Worm (Caenorhabditis elegans) whole organism, L3 larva: ENCODE data around the gene flp-4.

Source experiments
- R02D3.7 ChIP-seq: fragments of 150-350 bp; optimal IDR thresholded peaks from 2 replicates; lab custom pipeline; 2014; ENCODE audit warnings: missing biosample characterization, missing genetic modification characterization
- aly-2 ChIP-seq: fragments of 150-350 bp; optimal IDR thresholded peaks from 2 replicates; lab custom pipeline; 2014; ENCODE audit warnings: missing biosample characterization, missing genetic modification characterization
- ama-1 ChIP-seq: fragments of 150-350 bp; optimal IDR thresholded peaks from 2 replicates; lab custom pipeline; 2018
- ceh-16 ChIP-seq: sonication (generic microtip); optimal IDR thresholded peaks from 2 replicates; lab custom pipeline; 2017; ENCODE audit warnings: missing biosample characterization, missing genetic modification characterization
- ceh-82 ChIP-seq: fragments of 150-350 bp; optimal IDR thresholded peaks from 2 replicates; lab custom pipeline; 2014; ENCODE audit warnings: missing biosample characterization, missing genetic modification characterization
- ceh-9 ChIP-seq: sonication (generic microtip); optimal IDR thresholded peaks from 2 replicates; lab custom pipeline; 2018; ENCODE audit warnings: missing biosample characterization, missing genetic modification characterization
- egl-27 ChIP-seq: sonication (generic microtip); optimal IDR thresholded peaks from 4 replicates; lab custom pipeline; 2017; ENCODE audit warnings: missing biosample characterization, missing genetic modification reagents, missing genetic modification characterization
- egl-5 ChIP-seq: fragments of 150-350 bp; optimal IDR thresholded peaks from 2 replicates; lab custom pipeline; 2017; ENCODE audit warnings: missing biosample characterization, missing genetic modification reagents, missing genetic modification characterization, inconsistent platforms
- elt-2 ChIP-seq: sonication (generic microtip); optimal IDR thresholded peaks from 2 replicates; lab custom pipeline; 2016; ENCODE audit warnings: missing genetic modification reagents, mild to moderate bottlenecking, missing genetic modification characterization, missing compliant biosample characterization
- elt-3 ChIP-seq, 3 experiments: fragments of 150-350 bp in 1 of 3; sonication (generic microtip) in 2 of 3; optimal IDR thresholded peaks; 2 replicates in 2 of 3; 4 replicates in 1 of 3; lab custom pipeline; 2014 to 2017; ENCODE audit warnings: missing biosample characterization in 3 of 3, missing genetic modification characterization in 3 of 3
- eor-1 ChIP-seq, 2 experiments: fragments of 150-350 bp; optimal IDR thresholded peaks; 2 replicates each; lab custom pipeline; 2014 to 2018; ENCODE audit warnings: missing biosample characterization in 2 of 2, missing genetic modification characterization in 2 of 2
- fkh-10 ChIP-seq: sonication (generic microtip); optimal IDR thresholded peaks from 2 replicates; lab custom pipeline; 2017; ENCODE audit warnings: missing biosample characterization, missing genetic modification reagents, missing genetic modification characterization
- fos-1 ChIP-seq: fragments of 150-350 bp; optimal IDR thresholded peaks from 2 replicates; lab custom pipeline; 2014; ENCODE audit warnings: missing biosample characterization, missing genetic modification characterization
- hmg-11 ChIP-seq: sonication (generic microtip); optimal IDR thresholded peaks from 2 replicates; lab custom pipeline; 2016; ENCODE audit warnings: missing genetic modification characterization, missing compliant biosample characterization
- jun-1 ChIP-seq: fragments of 150-350 bp; optimal IDR thresholded peaks from 2 replicates; lab custom pipeline; 2014; ENCODE audit warnings: missing biosample characterization, missing genetic modification reagents, missing genetic modification characterization
- lin-39 ChIP-seq: fragments of 150-350 bp; optimal IDR thresholded peaks from 2 replicates; lab custom pipeline; 2018; ENCODE audit warnings: missing biosample characterization, missing genetic modification reagents, missing genetic modification characterization
- lsy-12 ChIP-seq: sonication (generic microtip); optimal IDR thresholded peaks from 2 replicates; lab custom pipeline; 2016; ENCODE audit warnings: mild to moderate bottlenecking, missing genetic modification characterization, missing compliant biosample characterization
- mdl-1 ChIP-seq: fragments of 150-350 bp; optimal IDR thresholded peaks from 2 replicates; lab custom pipeline; 2014; ENCODE audit warnings: missing biosample characterization, missing genetic modification characterization
- mml-1 ChIP-seq: fragments of 150-350 bp; sonication (generic microtip); optimal IDR thresholded peaks from 3 replicates; lab custom pipeline; 2014; ENCODE audit warnings: missing biosample characterization, missing genetic modification characterization
- nfya-1 ChIP-seq: sonication (generic microtip); optimal IDR thresholded peaks from 2 replicates; lab custom pipeline; 2017; ENCODE audit warnings: missing genetic modification characterization, mild to moderate bottlenecking, missing compliant biosample characterization, antibody characterized with exemption, moderate library complexity; ENCODE audit not compliant: insufficient read depth
- nhr-11 ChIP-seq: fragments of 150-350 bp; optimal IDR thresholded peaks from 2 replicates; lab custom pipeline; 2014; ENCODE audit warnings: missing biosample characterization, missing genetic modification characterization
- nhr-12 ChIP-seq: fragments of 150-350 bp; optimal IDR thresholded peaks from 2 replicates; lab custom pipeline; 2014; ENCODE audit warnings: missing biosample characterization, missing genetic modification characterization
- nhr-23 ChIP-seq: fragments of 150-350 bp; optimal IDR thresholded peaks from 2 replicates; lab custom pipeline; 2014; ENCODE audit warnings: missing biosample characterization, missing genetic modification reagents, missing genetic modification characterization
- nhr-237 ChIP-seq: fragments of 150-350 bp; optimal IDR thresholded peaks from 2 replicates; lab custom pipeline; 2014; ENCODE audit warnings: missing biosample characterization, missing genetic modification characterization
- nhr-25 ChIP-seq: sonication (generic microtip); optimal IDR thresholded peaks from 2 replicates; lab custom pipeline; 2017; ENCODE audit warnings: missing biosample characterization, missing genetic modification characterization
- nhr-28 ChIP-seq: fragments of 150-350 bp; optimal IDR thresholded peaks from 2 replicates; lab custom pipeline; 2014; ENCODE audit warnings: missing biosample characterization, missing genetic modification characterization
- nhr-67 ChIP-seq: fragments of 150-350 bp; optimal IDR thresholded peaks from 2 replicates; lab custom pipeline; 2014; ENCODE audit warnings: missing biosample characterization, missing genetic modification characterization
- nhr-76 ChIP-seq: fragments of 150-350 bp; sonication (generic microtip); optimal IDR thresholded peaks from 5 replicates; lab custom pipeline; 2014; ENCODE audit warnings: missing biosample characterization, missing genetic modification characterization
- nhr-77 ChIP-seq: fragments of 150-350 bp; optimal IDR thresholded peaks from 2 replicates; lab custom pipeline; 2014; ENCODE audit warnings: missing biosample characterization, missing genetic modification characterization
- pha-4 ChIP-seq: fragments of 150-350 bp; optimal IDR thresholded peaks from 2 replicates; lab custom pipeline; 2014; ENCODE audit warnings: missing biosample characterization, missing genetic modification reagents, missing genetic modification characterization
- skn-1 ChIP-seq: fragments of 150-350 bp; optimal IDR thresholded peaks from 2 replicates; lab custom pipeline; 2014; ENCODE audit warnings: missing biosample characterization, missing genetic modification characterization
- snpc-4 ChIP-seq: fragments of 150-350 bp; optimal IDR thresholded peaks from 2 replicates; lab custom pipeline; 2014; ENCODE audit warnings: missing biosample characterization, missing genetic modification characterization
- tbx-2 ChIP-seq: sonication (generic microtip); optimal IDR thresholded peaks from 2 replicates; lab custom pipeline; 2016; ENCODE audit warnings: mild to moderate bottlenecking, missing genetic modification characterization, missing compliant biosample characterization
- unc-39 ChIP-seq: sonication (generic microtip); optimal IDR thresholded peaks from 4 replicates; lab custom pipeline; 2017; ENCODE audit warnings: missing biosample characterization, missing genetic modification characterization
- zag-1 ChIP-seq: fragments of 150-350 bp; optimal IDR thresholded peaks from 2 replicates; lab custom pipeline; 2014; ENCODE audit warnings: missing biosample characterization, missing genetic modification characterization
- ztf-11 ChIP-seq: fragments of 150-350 bp; optimal IDR thresholded peaks from 2 replicates; lab custom pipeline; 2014; ENCODE audit warnings: missing biosample characterization, missing genetic modification characterization

flp-4 gene

ce11 chrII:10067817-10068216 lies 19.1 kb downstream of the flp-4 start, which contains the start of gene die-1:
die-1 (minus strand) TSS chrII:10067917.
- TF ChIP-seq ceh-82 (tag; lab: Kevin White, UChicago) = no peak
- TF ChIP-seq hmg-11 = no peak
- TF ChIP-seq aly-2 (tag; lab: Kevin White, UChicago) = no peak
- no peak for TF ChIP-seq ztf-11 (tag; lab: Kevin White, UChicago)
- TF ChIP-seq egl-27 (tag; lab: Kevin White, UChicago) = no peak
- no peak for TF ChIP-seq nhr-12 (tag; lab: Kevin White, UChicago)
- no peak for TF ChIP-seq nhr-11 (tag; lab: Kevin White, UChicago)
- no peak for TF ChIP-seq nhr-237
- TF ChIP-seq elt-2 (tag; lab: Kevin White, UChicago) = no peak
- TF ChIP-seq nfya-1 (tag; lab: Kevin White, UChicago) = no peak
- TF ChIP-seq ceh-9 (tag; lab: Kevin White, UChicago) = no peak
- TF ChIP-seq ama-1 (lab: Kevin White, UChicago) = no peak
- no peak for TF ChIP-seq mml-1
- TF ChIP-seq unc-39 = no peak
- no peak for TF ChIP-seq jun-1 (tag; lab: Kevin White, UChicago)
- no peak for TF ChIP-seq pha-4 (tag; lab: Kevin White, UChicago)
- no peak for TF ChIP-seq nhr-77 (tag; lab: Kevin White, UChicago)
- TF ChIP-seq nhr-76 (tag; lab: Kevin White, UChicago) = no peak
- no peak for TF ChIP-seq eor-1 (tag; optimal IDR thresholded peaks at IDR 0.05; lab: Kevin White, UChicago)
- no peak for TF ChIP-seq nhr-67 (tag; lab: Kevin White, UChicago)

ce11 chrII:10073986-10074385 lies 25.3 kb downstream of the flp-4 start:
- TF ChIP-seq nhr-25 = no peak
- peak in 2 of 3 experiments; percentile 71 to 92 for TF ChIP-seq elt-3 (tag; optimal IDR thresholded peaks at IDR 0.05; lab: Kevin White, UChicago)

ce11 chrII:10075794-10076193 lies 27.1 kb downstream of the flp-4 start:
- no peak for TF ChIP-seq nhr-25
- TF ChIP-seq aly-2 (tag; lab: Kevin White, UChicago) = no peak
- peak; percentile 84 for TF ChIP-seq pha-4 (tag; lab: Kevin White, UChicago)
- TF ChIP-seq lin-39 (tag; lab: Kevin White, UChicago) = no peak
- no peak for TF ChIP-seq nhr-28 (tag; lab: Kevin White, UChicago)

ce11 chrII:10084482-10084881 lies 35.8 kb downstream of the flp-4 start:
- TF ChIP-seq elt-3 (tag; optimal IDR thresholded peaks at IDR 0.05; lab: Kevin White, UChicago) (no peak), fkh-10 (GFP tag; lab: Kevin White, UChicago) (no peak), egl-5 (tag; lab: Kevin White, UChicago) (no peak), snpc-4 (tag; lab: Kevin White, UChicago) (no peak), ceh-9 (tag; lab: Kevin White, UChicago) (no peak), nhr-76 (tag; lab: Kevin White, UChicago) (no peak), mml-1 (no peak), tbx-2 (tag; lab: Kevin White, UChicago) (no peak), egl-27 (tag; lab: Kevin White, UChicago) (no peak), nhr-23 (tag; lab: Kevin White, UChicago) (no peak), ceh-82 (tag; lab: Kevin White, UChicago) (no peak), lsy-12 (tag; lab: Kevin White, UChicago) (no peak)

- TF ChIP-seq lsy-12 (tag; lab: Kevin White, UChicago) (no peak), eor-1 (tag; optimal IDR thresholded peaks at IDR 0.05; lab: Kevin White, UChicago) (no peak), snpc-4 (tag; lab: Kevin White, UChicago) (no peak), nhr-23 (tag; lab: Kevin White, UChicago) (no peak), egl-5 (tag; lab: Kevin White, UChicago) (no peak), nhr-25 (no peak), nfya-1 (tag; lab: Kevin White, UChicago) (no peak), ceh-16 (tag; lab: Kevin White, UChicago) (no peak), nhr-28 (tag; lab: Kevin White, UChicago) (no peak), nhr-237 (no peak), nhr-11 (tag; lab: Kevin White, UChicago) (no peak), mdl-1 (tag; lab: Kevin White, UChicago) (no peak), fos-1 (tag; lab: Kevin White, UChicago) (no peak), nhr-76 (tag; lab: Kevin White, UChicago) (no peak), zag-1 (tag; lab: Kevin White, UChicago) (no peak), skn-1 (tag; lab: Kevin White, UChicago) (no peak), R02D3.7 (tag; lab: Kevin White, UChicago) (no peak)
Observed at ce11 chrII:10093120-10093519, 44.5 kb downstream of the flp-4 start.
